Fruit fly (Drosophila melanogaster) whole organism, prepupa: ENCODE results near the gene kat-60L1.
A peak's percentile ranks its signal among the peaks of the same experiment; 100 is the strongest.

Experiments used
- CG10631 ChIP-seq: fragments of 200-800 bp; sonication (Bioruptor generic); optimal IDR thresholded peaks from 2 replicates; lab custom pipeline; 2016; ENCODE audit warnings: missing biosample characterization, missing genetic modification characterization
- CG11762 ChIP-seq: fragments of 200-800 bp; sonication (Bioruptor generic); optimal IDR thresholded peaks from 3 replicates; lab custom pipeline; 2016; ENCODE audit warnings: missing biosample characterization, missing genetic modification characterization; ENCODE audit not compliant: insufficient read depth
- CG15336 ChIP-seq: fragments of 200-800 bp; sonication (Bioruptor generic); IDR thresholded peaks from 2 replicates; pipeline ENCODE4 v1.3.6; 2022; ENCODE audit warnings: missing biosample characterization, missing genetic modification characterization
- CG1621 ChIP-seq: fragments of 200-800 bp; sonication (Bioruptor generic); optimal IDR thresholded peaks from 3 replicates; lab custom pipeline; 2018; ENCODE audit warnings: missing biosample characterization, mild to moderate bottlenecking, missing genetic modification characterization
- CG31627 ChIP-seq: fragments of 200-800 bp; sonication (Bioruptor generic); optimal IDR thresholded peaks from 3 replicates; lab custom pipeline; 2016; ENCODE audit warnings: missing biosample characterization, missing genetic modification characterization
- CG32006 ChIP-seq: fragments of 200-800 bp; sonication (Bioruptor generic); optimal IDR thresholded peaks from 3 replicates; lab custom pipeline; 2017; ENCODE audit warnings: missing biosample characterization, mild to moderate bottlenecking, missing genetic modification characterization
- CG34406 ChIP-seq: fragments of 200-800 bp; sonication (Bioruptor generic); optimal IDR thresholded peaks from 3 replicates; lab custom pipeline; 2016; ENCODE audit warnings: missing biosample characterization, missing genetic modification characterization
- CG6163 ChIP-seq: fragments of 200-800 bp; sonication (Bioruptor generic); IDR thresholded peaks from 3 replicates; pipeline ENCODE4 v1.3.6; 2022; ENCODE audit warnings: missing biosample characterization, missing genetic modification characterization
- CG6276 ChIP-seq: fragments of 200-800 bp; sonication (Bioruptor generic); optimal IDR thresholded peaks from 2 replicates; lab custom pipeline; 2017; ENCODE audit warnings: missing biosample characterization, mild to moderate bottlenecking, missing genetic modification characterization
- CG6792 ChIP-seq: fragments of 200-800 bp; sonication (Bioruptor generic); optimal IDR thresholded peaks from 3 replicates; lab custom pipeline; 2016; ENCODE audit warnings: missing biosample characterization, missing genetic modification characterization
- CG6808 ChIP-seq: fragments of 200-800 bp; sonication (Bioruptor generic); optimal IDR thresholded peaks from 3 replicates; lab custom pipeline; 2017; ENCODE audit warnings: missing biosample characterization, missing genetic modification characterization, mild to moderate bottlenecking, moderate library complexity, missing genetic modification reagents
- CG6854 ChIP-seq: fragments of 200-800 bp; sonication (Bioruptor generic); optimal IDR thresholded peaks from 2 replicates; lab custom pipeline; 2017; ENCODE audit warnings: missing biosample characterization, mild to moderate bottlenecking, missing genetic modification characterization
- CG8119 ChIP-seq: fragments of 200-800 bp; sonication (Bioruptor generic); IDR thresholded peaks from 3 replicates; pipeline ENCODE4 v1.3.6; 2022; ENCODE audit warnings: missing biosample characterization, missing genetic modification characterization
- CG8319 ChIP-seq: fragments of 200-800 bp; sonication (Bioruptor generic); optimal IDR thresholded peaks from 3 replicates; lab custom pipeline; 2016; ENCODE audit warnings: missing biosample characterization, missing genetic modification characterization
- CG8632 ChIP-seq: fragments of 200-800 bp; sonication (Bioruptor generic); optimal IDR thresholded peaks from 3 replicates; lab custom pipeline; 2016; ENCODE audit warnings: missing biosample characterization, missing genetic modification characterization
- CG9139 ChIP-seq: fragments of 200-800 bp; sonication (Bioruptor generic); optimal IDR thresholded peaks from 3 replicates; lab custom pipeline; 2017; ENCODE audit warnings: missing biosample characterization, mild to moderate bottlenecking, missing genetic modification characterization
- Eip78C ChIP-seq: fragments of 200-800 bp; sonication (Bioruptor generic); peaks from one replicate; lab custom pipeline; 2016; ENCODE audit warnings: missing biosample characterization, missing genetic modification characterization
- Eip93F ChIP-seq: fragments of 200-800 bp; sonication (Bioruptor generic); optimal IDR thresholded peaks from 2 replicates; lab custom pipeline; 2016; ENCODE audit warnings: missing biosample characterization, mild to moderate bottlenecking, missing genetic modification characterization
- Ets21C ChIP-seq: fragments of 200-800 bp; sonication (Bioruptor generic); optimal IDR thresholded peaks from 3 replicates; lab custom pipeline; 2016; ENCODE audit warnings: missing biosample characterization, missing genetic modification characterization
- Ets96B ChIP-seq: fragments of 200-800 bp; optimal IDR thresholded peaks from 2 replicates; lab custom pipeline; 2019; ENCODE audit warnings: missing biosample characterization, mild to moderate bottlenecking, missing genetic modification characterization, moderate library complexity
- Gug ChIP-seq: fragments of 200-800 bp; sonication (Bioruptor generic); IDR thresholded peaks from 2 replicates; pipeline ENCODE4 v1.3.6; 2022; ENCODE audit warnings: missing biosample characterization, missing genetic modification characterization
- Hr38 ChIP-seq: sonication (Bioruptor generic); optimal IDR thresholded peaks from 2 replicates; lab custom pipeline; 2016; ENCODE audit warnings: missing biosample characterization, missing genetic modification characterization
- Hr39 ChIP-seq: fragments of 200-800 bp; sonication (Bioruptor generic); optimal IDR thresholded peaks from 2 replicates; lab custom pipeline; 2016; ENCODE audit warnings: missing biosample characterization, missing genetic modification characterization
- Lpt ChIP-seq: fragments of 200-800 bp; sonication (Bioruptor generic); optimal IDR thresholded peaks from 3 replicates; lab custom pipeline; 2016; ENCODE audit warnings: missing biosample characterization, missing genetic modification characterization
- Met ChIP-seq: fragments of 200-800 bp; sonication (Bioruptor generic); optimal IDR thresholded peaks from 3 replicates; lab custom pipeline; 2016; ENCODE audit warnings: missing biosample characterization, missing genetic modification characterization
- Smox ChIP-seq: fragments of 200-800 bp; sonication (Bioruptor generic); optimal IDR thresholded peaks from 3 replicates; lab custom pipeline; 2016; ENCODE audit warnings: missing biosample characterization, missing genetic modification characterization
- Sox102F ChIP-seq: fragments of 200-800 bp; sonication (Bioruptor generic); optimal IDR thresholded peaks from 2 replicates; lab custom pipeline; 2016; ENCODE audit warnings: missing biosample characterization, mild to moderate bottlenecking, missing genetic modification characterization
- Sox14 ChIP-seq: fragments of 200-800 bp; sonication (Bioruptor generic); optimal IDR thresholded peaks from 3 replicates; lab custom pipeline; 2016; ENCODE audit warnings: missing biosample characterization, missing genetic modification characterization
- achi ChIP-seq: fragments of 200-800 bp; sonication (Bioruptor generic); optimal IDR thresholded peaks from 3 replicates; lab custom pipeline; 2016; ENCODE audit warnings: missing biosample characterization, missing genetic modification characterization
- acj6 ChIP-seq: fragments of 200-800 bp; sonication (Bioruptor generic); optimal IDR thresholded peaks from 3 replicates; lab custom pipeline; 2016; ENCODE audit warnings: missing biosample characterization, missing genetic modification characterization
- dac ChIP-seq: fragments of 200-800 bp; sonication (Bioruptor generic); optimal IDR thresholded peaks from 2 replicates; lab custom pipeline; 2017; ENCODE audit warnings: missing biosample characterization, mild to moderate bottlenecking, missing genetic modification characterization
- dsx ChIP-seq: fragments of 200-800 bp; optimal IDR thresholded peaks from 3 replicates; lab custom pipeline; 2019; ENCODE audit warnings: missing biosample characterization, mild to moderate bottlenecking, missing genetic modification characterization, moderate library complexity; ENCODE audit not compliant: poor library complexity, severe bottlenecking
- eg ChIP-seq: fragments of 200-800 bp; sonication (Bioruptor generic); IDR thresholded peaks from 3 replicates; pipeline ENCODE4 v1.3.6; 2022; ENCODE audit warnings: missing biosample characterization, missing genetic modification characterization
- fd85E ChIP-seq: fragments of 200-800 bp; sonication (Bioruptor generic); optimal IDR thresholded peaks from 3 replicates; lab custom pipeline; 2016; ENCODE audit warnings: missing biosample characterization, missing genetic modification characterization
- fkh ChIP-seq: fragments of 200-800 bp; sonication (Bioruptor generic); optimal IDR thresholded peaks from 3 replicates; lab custom pipeline; 2017; ENCODE audit warnings: missing biosample characterization, mild to moderate bottlenecking, missing genetic modification characterization, moderate library complexity
- lz ChIP-seq: fragments of 200-800 bp; sonication (Bioruptor generic); optimal IDR thresholded peaks from 3 replicates; lab custom pipeline; 2016; ENCODE audit warnings: missing biosample characterization, missing genetic modification characterization
- net ChIP-seq: fragments of 200-800 bp; sonication (Bioruptor generic); optimal IDR thresholded peaks from 3 replicates; lab custom pipeline; 2016; ENCODE audit warnings: missing biosample characterization, missing genetic modification characterization
- pdm3 ChIP-seq: fragments of 200-800 bp; sonication (Bioruptor generic); optimal IDR thresholded peaks from 3 replicates; lab custom pipeline; 2016; ENCODE audit warnings: missing biosample characterization, missing genetic modification characterization
- salr ChIP-seq, 2 experiments: fragments of 200-800 bp; sonication (Bioruptor generic); optimal IDR thresholded peaks; 3 replicates each; lab custom pipeline; 2016 to 2018; ENCODE audit warnings: missing biosample characterization in 2 of 2, missing genetic modification characterization in 2 of 2, mild to moderate bottlenecking in 1 of 2
- ss ChIP-seq, 2 experiments: fragments of 200-800 bp; sonication (Bioruptor generic); optimal IDR thresholded peaks; 2 replicates in 1 of 2; 3 replicates in 1 of 2; lab custom pipeline; 2017 to 2018; ENCODE audit warnings: mild to moderate bottlenecking in 2 of 2, missing biosample characterization in 2 of 2, missing genetic modification characterization in 2 of 2, moderate library complexity in 1 of 2
- svp ChIP-seq: fragments of 200-800 bp; sonication (Bioruptor generic); peaks from one replicate; lab custom pipeline; 2016; ENCODE audit warnings: missing biosample characterization, missing genetic modification characterization
- vri ChIP-seq: fragments of 200-800 bp; sonication (Bioruptor generic); optimal IDR thresholded peaks from 3 replicates; lab custom pipeline; 2016; ENCODE audit warnings: missing biosample characterization, mild to moderate bottlenecking, missing genetic modification characterization

The kat-60L1 gene

DNA sequence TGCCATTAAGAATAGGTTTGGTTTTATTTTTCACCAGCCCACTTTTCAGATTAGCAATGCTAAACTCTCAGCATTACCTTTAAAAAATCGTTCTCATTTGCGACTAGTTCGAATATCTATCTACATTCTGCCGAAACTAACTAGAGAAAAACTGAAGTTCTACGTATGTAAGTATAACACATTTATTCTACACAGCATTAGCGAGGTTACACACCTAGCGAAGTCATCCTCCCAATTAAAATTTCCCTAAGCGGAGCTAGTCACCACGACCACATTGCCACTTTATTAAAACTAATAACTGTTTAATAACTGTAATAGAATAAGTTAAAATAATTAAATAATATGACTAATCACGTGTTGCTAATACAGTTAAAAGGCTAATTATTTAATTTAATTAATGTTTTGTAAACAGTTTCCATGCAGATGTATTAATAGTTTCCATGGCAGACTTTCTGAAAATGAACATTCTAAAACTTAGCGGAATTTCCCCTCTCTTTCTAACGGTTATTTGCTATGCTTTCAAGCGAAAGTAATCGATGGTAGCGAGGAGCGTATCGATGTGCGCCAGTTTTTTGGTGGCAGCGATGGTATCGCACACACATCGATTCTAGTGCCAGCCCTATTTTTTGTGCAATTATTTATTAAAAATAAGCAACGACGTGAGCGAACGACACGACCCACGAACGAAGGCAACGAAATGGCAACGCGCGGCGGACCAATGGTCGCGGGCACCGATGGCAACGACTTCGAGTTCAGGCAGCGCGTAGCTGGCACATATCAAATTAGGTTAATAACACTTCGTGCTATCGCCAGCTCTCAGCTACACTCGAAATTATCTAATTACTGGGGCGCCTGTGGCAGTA, 2.6 kb upstream of the kat-60L1 start, which contains the start of gene jagn (continued):
- TF ChIP-seq Sox14 (GFP tag; lab: Kevin White, UChicago) (peak; percentile 35), net (GFP tag; lab: Kevin White, UChicago) (no peak), CG1621 (tag; lab: Kevin White, UChicago) (no peak), CG8632 (no peak), Smox (peak; percentile 53), lz (GFP tag; lab: Kevin White, UChicago) (peak; percentile 58), Gug (no peak), CG34406 (GFP tag; lab: Kevin White, UChicago) (peak; percentile 27), CG32006 (no peak), dac (no peak)

DNA sequence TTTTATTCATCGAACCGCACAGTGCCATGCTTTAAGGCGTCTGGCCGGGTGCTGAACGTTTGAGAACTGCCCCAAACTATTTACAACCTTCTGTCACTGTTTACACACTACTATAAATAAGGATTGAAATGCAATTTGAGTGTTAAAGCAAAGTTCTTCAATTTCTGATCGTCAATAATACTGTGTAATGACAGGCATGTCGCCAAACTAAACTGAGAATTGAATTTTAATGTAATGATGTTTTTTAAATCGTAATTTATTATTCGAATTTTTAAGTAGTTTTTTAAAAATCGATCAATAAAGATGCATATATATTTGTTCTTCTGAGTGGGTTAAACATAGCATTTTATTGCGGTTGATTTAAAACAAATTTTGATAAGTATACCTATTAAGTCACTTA, 586 bp upstream of the kat-60L1 start, which contains the start of gene CG2082:
Gene CG2082, minus strand, starts transcription at position 101 of the 400 bp plus-strand sequence.
- no peak for TF ChIP-seq CG6808 (GFP tag; lab: Kevin White, UChicago)
- TF ChIP-seq Sox14 (GFP tag; lab: Kevin White, UChicago), result no peak
- TF ChIP-seq dac, result no peak
- no peak for TF ChIP-seq CG34406 (GFP tag; lab: Kevin White, UChicago)
- TF ChIP-seq Hr38, result no peak
- TF ChIP-seq salr (GFP tag; optimal IDR thresholded peaks at IDR 0.05; lab: Kevin White, UChicago), result no peak
- TF ChIP-seq CG32006, result no peak
- no peak for TF ChIP-seq Hr39
- TF ChIP-seq fd85E (GFP tag; lab: Kevin White, UChicago), result no peak
- no peak for TF ChIP-seq CG8119 (GFP tag; lab: Robert Waterston, UW)
- TF ChIP-seq Gug, result no peak
- no peak for TF ChIP-seq Ets21C (GFP tag; lab: Kevin White, UChicago)
- no peak for TF ChIP-seq CG6792 (GFP tag; lab: Kevin White, UChicago)
- TF ChIP-seq achi, result no peak
- TF ChIP-seq Eip78C (GFP tag; lab: Kevin White, UChicago), result no peak
- no peak for TF ChIP-seq Lpt
- no peak for TF ChIP-seq Met (GFP tag; lab: Kevin White, UChicago)
- no peak for TF ChIP-seq CG6163 (GFP tag; lab: Robert Waterston, UW)
- TF ChIP-seq CG6854 (GFP tag; lab: Kevin White, UChicago), result no peak
- TF ChIP-seq Ets96B (tag; lab: Kevin White, UChicago), result no peak

DNA sequence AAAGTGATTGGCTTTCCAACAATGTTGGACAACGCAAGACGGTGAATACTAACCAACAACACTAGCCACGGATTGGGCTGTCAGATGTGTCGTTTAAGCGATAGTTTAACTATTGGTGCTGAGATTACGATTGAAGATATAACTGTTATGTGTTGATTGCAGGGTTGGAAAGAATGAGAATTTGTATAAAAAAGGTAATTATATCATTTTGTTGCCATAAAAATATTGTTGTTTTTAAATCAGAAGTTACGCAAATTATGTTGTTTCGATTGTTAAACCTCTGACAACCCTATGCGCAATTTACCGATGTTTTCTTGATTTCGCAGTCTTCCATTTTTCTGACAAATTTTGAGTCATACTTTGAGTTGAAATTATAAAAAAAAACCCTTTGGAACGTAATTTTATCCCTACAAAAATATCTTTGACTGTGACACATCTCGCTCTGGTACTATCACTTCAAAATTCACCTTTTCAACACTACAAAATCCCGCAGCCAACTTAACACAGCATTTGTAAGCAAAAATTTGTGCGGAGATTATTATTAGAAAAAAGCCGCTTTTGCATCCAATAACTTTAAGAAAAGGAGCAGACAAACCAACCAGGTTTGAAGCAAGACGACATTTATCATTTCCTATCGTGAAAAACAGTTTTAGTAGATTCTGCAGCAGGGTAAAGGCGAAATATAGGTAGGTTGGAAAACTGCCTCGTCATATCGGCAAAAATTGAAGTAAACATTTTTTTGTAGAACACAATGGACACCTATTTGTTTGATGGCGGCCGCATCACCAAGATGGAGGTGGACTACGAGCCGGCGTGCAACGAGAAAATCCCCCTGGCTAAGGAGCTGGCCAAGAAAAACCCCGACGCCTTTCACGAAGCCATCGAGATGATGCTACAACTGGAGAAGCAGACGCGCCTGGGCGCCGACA, 7.7 kb downstream of the kat-60L1 start, which contains the start of the genes Hat1 and Rpn5:
Gene Hat1, minus strand, starts transcription at position 360 of the 929 bp plus-strand sequence.
Gene Rpn5, plus strand, starts transcription at position 469 of the 929 bp plus-strand sequence.
- TF ChIP-seq CG6854 (GFP tag; lab: Kevin White, UChicago), result no peak
- TF ChIP-seq ss (GFP tag; optimal IDR thresholded peaks at IDR 0.05; lab: Kevin White, UChicago), result peak; percentile 20 to 57
- peak; percentile 92 for TF ChIP-seq svp (GFP tag; lab: Kevin White, UChicago)
- TF ChIP-seq CG10631 (GFP tag; lab: Kevin White, UChicago), result peak; percentile 92
- peak; percentile 65 for TF ChIP-seq CG6808 (GFP tag; lab: Kevin White, UChicago)
- TF ChIP-seq eg (GFP tag; lab: Robert Waterston, UW), result peak; percentile 61; the same call in 2 of the 3 replicates
- peak; percentile 30 for TF ChIP-seq Hr38
- peak; percentile 87 for TF ChIP-seq Sox102F (GFP tag; lab: Kevin White, UChicago)
- no peak for TF ChIP-seq CG6276 (GFP tag; lab: Kevin White, UChicago)
- peak; percentile 60 for TF ChIP-seq Ets96B (tag; lab: Kevin White, UChicago)
- 0 out of 3 replicates have a peak, but pooled peaks have one; percentile 23 for TF ChIP-seq CG6163 (GFP tag; lab: Robert Waterston, UW)
- peak; percentile 72 for TF ChIP-seq CG8319
- TF ChIP-seq vri (GFP tag; lab: Kevin White, UChicago), result peak; percentile 77
- TF ChIP-seq CG34406 (GFP tag; lab: Kevin White, UChicago), result peak; percentile 76
- TF ChIP-seq Ets21C (GFP tag; lab: Kevin White, UChicago), result peak; percentile 90
- TF ChIP-seq CG15336, result peak; percentile 41; the same call in 1 of the 2 replicates
- TF ChIP-seq Hr39, result peak; percentile 92
- TF ChIP-seq CG31627 (GFP tag; lab: Kevin White, UChicago), result peak; percentile 94
- peak; percentile 68 for TF ChIP-seq CG11762
- TF ChIP-seq CG9139 (GFP tag; lab: Kevin White, UChicago), result peak; percentile 8
- TF ChIP-seq fd85E (GFP tag; lab: Kevin White, UChicago), result peak; percentile 72
- peak; percentile 94 for TF ChIP-seq Eip78C (GFP tag; lab: Kevin White, UChicago)
- peak; percentile 85 for TF ChIP-seq CG32006
- TF ChIP-seq Eip93F, result no peak
- peak; percentile 51 for TF ChIP-seq dsx (GFP tag; lab: Kevin White, UChicago)
- no peak for TF ChIP-seq fkh (GFP tag; lab: Kevin White, UChicago)
- TF ChIP-seq acj6 (GFP tag; lab: Kevin White, UChicago), result peak; percentile 87
- peak; percentile 48; the same call in 2 of the 3 replicates for TF ChIP-seq CG8119 (GFP tag; lab: Robert Waterston, UW)
- peak; percentile 90 for TF ChIP-seq pdm3
- peak; percentile 7 for TF ChIP-seq CG1621 (tag; lab: Kevin White, UChicago)
